Worm (Caenorhabditis elegans) whole organism, midembryonic: ENCODE measurements around the gene sdz-15.

Experiments used
- T22C8.4 ChIP-seq: fragments of 200-800 bp; sonication (Bioruptor generic); IDR thresholded peaks from 2 replicates; pipeline ENCODE4 v1.3.6; 2022; ENCODE audit warnings: missing genetic modification characterization, missing compliant biosample characterization
- cog-1 ChIP-seq: sonication (generic microtip); optimal IDR thresholded peaks from 2 replicates; lab custom pipeline; 2016; ENCODE audit warnings: missing genetic modification characterization, missing compliant biosample characterization
- klf-2 ChIP-seq: fragments of 200-800 bp; sonication (Bioruptor generic); conservative IDR thresholded peaks from 2 replicates; pipeline ENCODE4 v1.3.6; 2022; ENCODE audit warnings: missing genetic modification reagents, missing genetic modification characterization, missing compliant biosample characterization
- ztf-23 ChIP-seq: fragments of 200-800 bp; sonication (Bioruptor generic); IDR thresholded peaks from 2 replicates; pipeline ENCODE4 v1.3.6; 2022; ENCODE audit warnings: missing genetic modification reagents, missing genetic modification characterization, missing compliant biosample characterization
- ztf-29 ChIP-seq: fragments of 200-800 bp; sonication (Bioruptor generic); IDR thresholded peaks from 2 replicates; pipeline ENCODE4 v1.3.6; 2022; ENCODE audit warnings: missing genetic modification reagents, missing genetic modification characterization, missing compliant biosample characterization

DNA sequence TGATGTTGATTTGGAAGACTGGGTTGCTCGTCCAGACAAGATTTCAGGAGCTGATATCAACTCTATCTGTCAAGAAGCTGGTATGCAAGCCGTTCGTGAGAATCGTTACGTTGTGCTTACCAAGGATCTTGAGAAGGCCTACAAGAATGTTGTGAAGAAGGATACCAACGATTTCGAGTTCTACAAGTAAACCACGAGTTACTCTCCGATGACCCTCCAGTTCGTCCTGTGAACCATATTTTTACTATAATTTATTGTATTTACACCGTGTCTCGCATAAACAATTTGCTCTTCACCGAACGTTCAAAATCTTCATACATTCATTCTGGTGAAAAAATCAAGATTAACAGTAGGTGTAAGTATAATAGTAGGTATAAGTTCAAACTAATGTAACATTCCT lies 7.3 kb upstream of the sdz-15 start:
- TF ChIP-seq ztf-23 (GFP tag; lab: Robert Waterston, UW) (no peak), ztf-29 (GFP tag; lab: Robert Waterston, UW) (no peak), T22C8.4 (GFP tag; lab: Robert Waterston, UW) (no peak), klf-2 (no peak), cog-1 (tag; lab: Kevin White, UChicago) (no peak)
